Worm (Caenorhabditis elegans): ENCODE data around the gene ZC262.7.

The ZC262.7 gene

DNA sequence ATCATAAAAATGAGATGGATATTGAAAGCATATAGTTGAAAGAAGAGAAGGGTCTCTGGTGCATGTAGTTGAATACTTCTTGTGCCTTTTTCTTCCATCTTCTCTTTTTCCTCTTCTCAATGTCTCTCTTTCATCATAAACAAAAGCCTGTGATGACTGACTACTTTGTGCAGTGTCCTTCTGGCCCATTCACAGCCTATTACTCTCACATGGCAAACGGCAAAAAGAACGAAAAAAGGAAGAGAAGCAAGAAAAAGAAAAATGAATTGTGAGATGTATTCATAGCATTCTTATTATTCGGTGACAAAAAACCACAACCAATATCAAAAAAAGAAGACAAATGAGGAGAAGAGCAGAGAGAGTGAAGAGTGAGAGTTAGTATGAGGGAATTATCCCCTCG is 22.9 kb downstream of the ZC262.7 start:
- no peak for TF ChIP-seq efl-1 (optimal IDR thresholded peaks at IDR 0.05)
- no peak for TF ChIP-seq efl-1 (GFP tag; optimal IDR thresholded peaks at IDR 0.05 in 1 of 2)
- TF ChIP-seq unc-30 (tag; optimal IDR thresholded peaks at IDR 0.05), result no peak
- no peak for TF ChIP-seq rnt-1 (tag; optimal IDR thresholded peaks at IDR 0.05)
- no peak for TF ChIP-seq ceh-63 (GFP tag; optimal IDR thresholded peaks at IDR 0.05)
- TF ChIP-seq xbp-1 (tag; optimal IDR thresholded peaks at IDR 0.05), result no peak
- TF ChIP-seq dsc-1 (tag; optimal IDR thresholded peaks at IDR 0.05), result peak; percentile 49
- TF ChIP-seq ceh-82 (tag; optimal IDR thresholded peaks at IDR 0.05), result no peak
- TF ChIP-seq pag-3 (tag; optimal IDR thresholded peaks at IDR 0.05; ENCODE audit: borderline replicate concordance, insufficient read depth), result no peak
- TF ChIP-seq fkh-8 (tag; optimal IDR thresholded peaks at IDR 0.05), result peak; percentile 36
- no peak for TF ChIP-seq mef-2 (tag; optimal IDR thresholded peaks at IDR 0.05)
- no peak for TF ChIP-seq lin-13 (GFP tag; optimal IDR thresholded peaks at IDR 0.05)
- no peak for TF ChIP-seq F16B12.6 (tag; optimal IDR thresholded peaks at IDR 0.05)
- TF ChIP-seq lsy-2 (tag; optimal IDR thresholded peaks at IDR 0.05), result peak in 1 of 2 experiments; percentile 14
- TF ChIP-seq lin-14 (GFP tag; optimal IDR thresholded peaks at IDR 0.05), result peak; percentile 57
- peak in 1 of 3 experiments; percentile 18 for TF ChIP-seq dpl-1 (GFP tag; optimal IDR thresholded peaks at IDR 0.05)
- TF ChIP-seq ztf-11 (tag; optimal IDR thresholded peaks at IDR 0.05), result no peak
- no peak for TF ChIP-seq lin-39 (tag; optimal IDR thresholded peaks at IDR 0.05)
- TF ChIP-seq unc-62 (GFP tag; optimal IDR thresholded peaks at IDR 0.05), result no peak
- TF ChIP-seq nhr-76 (tag; optimal IDR thresholded peaks at IDR 0.05), result no peak
- no peak for TF ChIP-seq hlh-17 (GFP tag; optimal IDR thresholded peaks at IDR 0.05; ENCODE audit: borderline replicate concordance)
- TF ChIP-seq fkh-10 (GFP tag; optimal IDR thresholded peaks at IDR 0.05), result no peak
- TF ChIP-seq aly-2 (tag; optimal IDR thresholded peaks at IDR 0.05), result no peak

DNA sequence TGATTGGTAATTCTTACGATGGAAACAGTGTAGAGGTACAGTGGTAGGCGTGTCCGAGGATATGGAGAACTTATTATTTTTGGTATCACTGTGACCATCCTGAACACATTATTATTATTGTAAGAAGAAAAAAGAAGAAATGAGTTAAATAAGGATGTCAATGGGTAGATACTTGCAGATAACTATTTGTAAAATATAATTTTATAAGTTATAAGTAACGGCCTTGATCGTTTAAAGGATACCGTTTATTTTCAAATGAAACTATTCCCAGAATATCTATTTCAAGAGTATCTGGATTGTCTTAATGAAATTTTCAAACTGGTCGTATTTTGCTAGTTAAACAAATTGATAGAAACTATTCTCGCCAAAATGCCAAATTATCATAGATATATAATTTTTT is 24.0 kb downstream of the ZC262.7 start, which contains the start of gene F10E9.10:
F10E9.10 (minus strand) TSS at position 101 of the 400 bp plus-strand sequence.
- TF ChIP-seq lir-3 (tag; optimal IDR thresholded peaks at IDR 0.05; ENCODE audit: poor library complexity) (no peak), C34B4.2 (tag; optimal IDR thresholded peaks at IDR 0.05) (no peak), swsn-7 (tag; optimal IDR thresholded peaks at IDR 0.05) (no peak), efl-3 (GFP tag; optimal IDR thresholded peaks at IDR 0.05) (no peak), lin-15B (tag; optimal IDR thresholded peaks at IDR 0.05) (no peak), dsc-1 (tag; optimal IDR thresholded peaks at IDR 0.05) (no peak), zag-1 (tag; optimal IDR thresholded peaks at IDR 0.05) (no peak), grh-1 (GFP tag; IDR thresholded peaks at IDR 0.05) (no peak), vab-15 (tag; optimal IDR thresholded peaks at IDR 0.05) (no peak), aha-1 (tag; optimal IDR thresholded peaks at IDR 0.05) (no peak), mep-1 (tag; optimal IDR thresholded peaks at IDR 0.05) (no peak), lsy-2 (tag; optimal IDR thresholded peaks at IDR 0.05) (no peak), ceh-88 (GFP tag; IDR thresholded peaks at IDR 0.05) (no peak), nhr-237 (tag; optimal IDR thresholded peaks at IDR 0.05) (no peak), snu-23 (GFP tag; optimal IDR thresholded peaks at IDR 0.05) (no peak), fos-1 (tag; optimal IDR thresholded peaks at IDR 0.05) (no peak)

DNA sequence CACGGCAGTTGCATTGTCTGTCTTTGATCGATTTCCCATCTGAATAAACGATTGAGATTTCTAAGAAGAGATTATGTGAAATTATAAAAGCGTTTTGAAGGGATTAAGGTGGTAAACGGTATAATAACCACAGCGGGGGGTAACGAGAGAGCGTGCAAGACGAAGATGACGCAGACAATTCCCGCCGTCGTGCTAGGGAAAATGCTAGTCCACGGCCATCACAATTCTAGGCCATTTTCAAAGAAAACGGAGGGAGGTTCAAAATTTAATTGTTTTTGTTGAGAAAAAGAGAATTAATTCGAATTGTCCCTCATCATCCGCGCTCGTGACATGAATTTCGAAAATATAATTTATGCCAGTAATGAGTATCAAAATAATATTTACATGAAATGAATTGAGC is 25.0 kb downstream of the ZC262.7 start, which contains the start of gene F10E9.11:
F10E9.11 (minus strand) TSS at position 161 of the 400 bp plus-strand sequence.
- peak; percentile 48 for TF ChIP-seq zip-4 (GFP tag; optimal IDR thresholded peaks at IDR 0.05)
- no peak for TF ChIP-seq mab-9 (GFP tag; IDR thresholded peaks at IDR 0.05)
- no peak for TF ChIP-seq tlp-1 (tag; optimal IDR thresholded peaks at IDR 0.05)
- peak; percentile 69 for TF ChIP-seq blmp-1 (tag; optimal IDR thresholded peaks at IDR 0.05)
- peak; percentile 85 for TF ChIP-seq xbp-1 (tag; optimal IDR thresholded peaks at IDR 0.05)
- peak; percentile 88 to 92 for TF ChIP-seq lsy-2 (tag; optimal IDR thresholded peaks at IDR 0.05)
- TF ChIP-seq F16B12.6 (tag; optimal IDR thresholded peaks at IDR 0.05), result peak; percentile 67
- peak; percentile 88 for TF ChIP-seq pax-3 (tag; optimal IDR thresholded peaks at IDR 0.05)
- no peak for TF ChIP-seq lin-15B (tag; optimal IDR thresholded peaks at IDR 0.05)
- peak in 1 of 2 experiments; percentile 91 for TF ChIP-seq ztf-11 (tag; optimal IDR thresholded peaks at IDR 0.05)
- TF ChIP-seq swsn-7 (tag; optimal IDR thresholded peaks at IDR 0.05), result peak; percentile 85
- TF ChIP-seq egl-13 (tag; optimal IDR thresholded peaks at IDR 0.05), result peak; percentile 82
- TF ChIP-seq ets-5 (GFP tag; IDR thresholded peaks at IDR 0.05), result no peak
- TF ChIP-seq nhr-19 (GFP tag; conservative IDR thresholded peaks at IDR 0.05), result peak; percentile 84
- TF ChIP-seq ceh-63 (GFP tag; optimal IDR thresholded peaks at IDR 0.05), result no peak
- peak; percentile 98 for TF ChIP-seq lin-35 (GFP tag; optimal IDR thresholded peaks at IDR 0.05)
- peak; percentile 91 for TF ChIP-seq snu-23 (GFP tag; optimal IDR thresholded peaks at IDR 0.05)
- peak; percentile 92 for TF ChIP-seq tbx-2 (tag; optimal IDR thresholded peaks at IDR 0.05)
- TF ChIP-seq nhr-71 (tag; optimal IDR thresholded peaks at IDR 0.05), result peak; percentile 93
- TF ChIP-seq vab-15 (tag; optimal IDR thresholded peaks at IDR 0.05), result peak; percentile 85
- peak; percentile 76 for TF ChIP-seq isw-1 (GFP tag; IDR thresholded peaks at IDR 0.05)
- no peak for TF ChIP-seq nhr-28 (tag; optimal IDR thresholded peaks at IDR 0.05)
- TF ChIP-seq dsc-1 (tag; optimal IDR thresholded peaks at IDR 0.05), result peak; percentile 92

All from whole organism, L1 larva.